Fruit fly (Drosophila melanogaster) whole organism, wandering third instar larva: Measurements from ENCODE around the gene swm.

Experiments
- Abd-B ChIP-seq: fragments of >200 bp; optimal IDR thresholded peaks from 2 replicates; lab custom pipeline; 2017; ENCODE audit warnings: missing biosample characterization, missing genetic modification characterization
- CG32264 ChIP-seq: fragments of 200-800 bp; sonication (Bioruptor generic); optimal IDR thresholded peaks from 2 replicates; lab custom pipeline; 2016; ENCODE audit warnings: missing biosample characterization, missing genetic modification characterization
- CG9705 ChIP-seq: fragments of 200-800 bp; sonication (Bioruptor generic); optimal IDR thresholded peaks from 2 replicates; lab custom pipeline; 2018; ENCODE audit warnings: missing biosample characterization, mild to moderate bottlenecking, missing genetic modification characterization
- CrebA ChIP-seq: fragments of 200-800 bp; sonication (Bioruptor generic); optimal IDR thresholded peaks from 2 replicates; lab custom pipeline; 2016; ENCODE audit warnings: missing biosample characterization, mild to moderate bottlenecking, missing genetic modification characterization, borderline replicate concordance
- Dfd ChIP-seq: fragments of >200 bp; optimal IDR thresholded peaks from 2 replicates; lab custom pipeline; 2017; ENCODE audit warnings: missing biosample characterization, missing genetic modification characterization
- Dif ChIP-seq: fragments of 200-275, 200-300 bp; sonication (Bioruptor generic); optimal IDR thresholded peaks from 2 replicates; lab custom pipeline; 2018; ENCODE audit warnings: missing biosample characterization, missing genetic modification characterization; ENCODE audit not compliant: partially characterized antibody
- GATAd ChIP-seq: sonication (Bioruptor generic); optimal IDR thresholded peaks from 2 replicates; lab custom pipeline; 2016; ENCODE audit warnings: missing biosample characterization, missing genetic modification characterization
- HLH106 ChIP-seq: fragments of 200-800 bp; optimal IDR thresholded peaks from 3 replicates; lab custom pipeline; 2019; ENCODE audit warnings: missing biosample characterization, mild to moderate bottlenecking, missing genetic modification characterization, moderate library complexity
- Hnf4 ChIP-seq: fragments of 200-800 bp; sonication (Bioruptor generic); optimal IDR thresholded peaks from 2 replicates; lab custom pipeline; 2016; ENCODE audit warnings: missing biosample characterization, mild to moderate bottlenecking, missing genetic modification characterization
- Hr78 ChIP-seq: fragments of >200 bp; optimal IDR thresholded peaks from 2 replicates; lab custom pipeline; 2017; ENCODE audit warnings: missing biosample characterization, missing genetic modification characterization
- Hr83 ChIP-seq: fragments of 200-300 bp; sonication (Bioruptor generic); optimal IDR thresholded peaks from 2 replicates; lab custom pipeline; 2016; ENCODE audit warnings: missing biosample characterization, mild to moderate bottlenecking, missing genetic modification characterization, moderate library complexity; ENCODE audit not compliant: poor library complexity, severe bottlenecking
- Jra ChIP-seq: sonication (Bioruptor generic); optimal IDR thresholded peaks from 2 replicates; lab custom pipeline; 2016; ENCODE audit warnings: missing biosample characterization, missing genetic modification characterization
- Mio ChIP-seq: sonication (Bioruptor generic); optimal IDR thresholded peaks from 2 replicates; lab custom pipeline; 2016; ENCODE audit warnings: missing biosample characterization, missing genetic modification characterization
- Myc ChIP-seq: fragments of >200 bp; optimal IDR thresholded peaks from 2 replicates; lab custom pipeline; 2017
- N ChIP-seq: fragments of >200 bp; optimal IDR thresholded peaks from 2 replicates; lab custom pipeline; 2018; ENCODE audit warnings: missing biosample characterization, missing external identifiers, missing genetic modification characterization
- OdsH ChIP-seq: fragments of 200-800 bp; sonication (Bioruptor generic); optimal IDR thresholded peaks from 2 replicates; lab custom pipeline; 2016; ENCODE audit warnings: missing biosample characterization, mild to moderate bottlenecking, missing genetic modification characterization
- Rel ChIP-seq, 2 experiments: fragments of 200-800 bp; sonication (Bioruptor generic) in 1 of 2; optimal IDR thresholded peaks; 2 replicates in 1 of 2; 3 replicates in 1 of 2; lab custom pipeline; 2016 to 2019; ENCODE audit warnings: mild to moderate bottlenecking in 2 of 2, missing biosample characterization in 2 of 2, missing genetic modification characterization in 2 of 2, moderate library complexity in 1 of 2
- Sp1 ChIP-seq: fragments of 200-800 bp; sonication (Bioruptor generic); optimal IDR thresholded peaks from 3 replicates; lab custom pipeline; 2019; ENCODE audit warnings: missing biosample characterization, mild to moderate bottlenecking, missing genetic modification characterization, moderate library complexity
- Vsx2 ChIP-seq: fragments of 200-300, 225-300 bp; sonication (Bioruptor generic); optimal IDR thresholded peaks from 2 replicates; lab custom pipeline; 2018; ENCODE audit warnings: missing biosample characterization, missing genetic modification characterization; ENCODE audit not compliant: partially characterized antibody
- br ChIP-seq: fragments of 200-800 bp; sonication (Bioruptor generic); optimal IDR thresholded peaks from 2 replicates; lab custom pipeline; 2016; ENCODE audit warnings: missing biosample characterization, missing genetic modification characterization
- brk ChIP-seq: fragments of 200-800 bp; sonication (Bioruptor generic); optimal IDR thresholded peaks from 2 replicates; lab custom pipeline; 2016; ENCODE audit warnings: missing biosample characterization, mild to moderate bottlenecking, missing genetic modification characterization
- dl ChIP-seq, 2 experiments: fragments of 175-275, 200-275 bp in 1 of 2; fragments of 200-275 bp in 1 of 2; sonication (Bioruptor generic); optimal IDR thresholded peaks; lab custom pipeline; 2018; ENCODE audit warnings: mild to moderate bottlenecking in 2 of 2, missing biosample characterization in 2 of 2, missing genetic modification characterization in 2 of 2, moderate library complexity in 2 of 2; ENCODE audit not compliant: partially characterized antibody in 2 of 2, insufficient read depth in 1 of 2
- dmrt93B ChIP-seq: fragments of 200-800 bp; sonication (Bioruptor generic); optimal IDR thresholded peaks from 2 replicates; lab custom pipeline; 2018; ENCODE audit warnings: missing biosample characterization, mild to moderate bottlenecking, missing genetic modification characterization
- dsf ChIP-seq: sonication (Bioruptor generic); optimal IDR thresholded peaks from 2 replicates; lab custom pipeline; 2016; ENCODE audit warnings: missing biosample characterization, missing genetic modification characterization, borderline replicate concordance
- ey ChIP-seq: fragments of 200-800 bp; sonication (Bioruptor generic); optimal IDR thresholded peaks from 2 replicates; lab custom pipeline; 2016; ENCODE audit warnings: missing biosample characterization, missing genetic modification characterization
- foxo ChIP-seq, 2 experiments: fragments of 200-800 bp; sonication (Bioruptor generic); optimal IDR thresholded peaks; 2 replicates in 1 of 2; 3 replicates in 1 of 2; lab custom pipeline; 2016 to 2017; ENCODE audit warnings: missing biosample characterization in 2 of 2, missing genetic modification characterization in 2 of 2
- fru ChIP-seq: fragments of 200-800 bp; sonication (Bioruptor generic); optimal IDR thresholded peaks from 3 replicates; lab custom pipeline; 2016; ENCODE audit warnings: missing biosample characterization, mild to moderate bottlenecking, missing genetic modification characterization
- h ChIP-seq: fragments of 200-800 bp; sonication (Bioruptor generic); optimal IDR thresholded peaks from 3 replicates; lab custom pipeline; 2016; ENCODE audit warnings: missing biosample characterization, mild to moderate bottlenecking, missing genetic modification characterization
- jim ChIP-seq: fragments of 175-275, 200-325 bp; sonication (Bioruptor generic); optimal IDR thresholded peaks from 2 replicates; lab custom pipeline; 2016; ENCODE audit warnings: missing biosample characterization, mild to moderate bottlenecking, missing genetic modification characterization
- lola ChIP-seq: fragments of >200 bp; optimal IDR thresholded peaks from 2 replicates; lab custom pipeline; 2017; ENCODE audit warnings: missing biosample characterization, missing genetic modification characterization
- pan ChIP-seq: fragments of >200 bp; optimal IDR thresholded peaks from 2 replicates; lab custom pipeline; 2017
- psq ChIP-seq: fragments of 200-800 bp; sonication (Bioruptor generic); optimal IDR thresholded peaks from 3 replicates; lab custom pipeline; 2017; ENCODE audit warnings: missing biosample characterization, mild to moderate bottlenecking, missing genetic modification characterization, moderate library complexity
- rgr ChIP-seq: fragments of 200-800 bp; sonication (Bioruptor generic); optimal IDR thresholded peaks from 3 replicates; lab custom pipeline; 2016; ENCODE audit warnings: missing biosample characterization, mild to moderate bottlenecking, missing genetic modification characterization
- sage ChIP-seq: fragments of 200-800 bp; sonication (Bioruptor generic); optimal IDR thresholded peaks from 2 replicates; lab custom pipeline; 2016; ENCODE audit warnings: missing biosample characterization, mild to moderate bottlenecking, missing genetic modification characterization
- sv ChIP-seq: fragments of 200-800 bp; sonication (Bioruptor generic); optimal IDR thresholded peaks from 3 replicates; lab custom pipeline; 2016; ENCODE audit warnings: missing biosample characterization, missing genetic modification characterization
- tai ChIP-seq: sonication (Bioruptor generic); optimal IDR thresholded peaks from 2 replicates; lab custom pipeline; 2016; ENCODE audit warnings: missing biosample characterization, missing genetic modification characterization
- usp ChIP-seq: fragments of >200 bp; optimal IDR thresholded peaks from 2 replicates; lab custom pipeline; 2017; ENCODE audit warnings: missing biosample characterization, missing genetic modification characterization
- woc ChIP-seq: sonication (Bioruptor generic); optimal IDR thresholded peaks from 2 replicates; lab custom pipeline; 2016; ENCODE audit warnings: missing biosample characterization, mild to moderate bottlenecking, missing genetic modification characterization

Gene swm

DNA sequence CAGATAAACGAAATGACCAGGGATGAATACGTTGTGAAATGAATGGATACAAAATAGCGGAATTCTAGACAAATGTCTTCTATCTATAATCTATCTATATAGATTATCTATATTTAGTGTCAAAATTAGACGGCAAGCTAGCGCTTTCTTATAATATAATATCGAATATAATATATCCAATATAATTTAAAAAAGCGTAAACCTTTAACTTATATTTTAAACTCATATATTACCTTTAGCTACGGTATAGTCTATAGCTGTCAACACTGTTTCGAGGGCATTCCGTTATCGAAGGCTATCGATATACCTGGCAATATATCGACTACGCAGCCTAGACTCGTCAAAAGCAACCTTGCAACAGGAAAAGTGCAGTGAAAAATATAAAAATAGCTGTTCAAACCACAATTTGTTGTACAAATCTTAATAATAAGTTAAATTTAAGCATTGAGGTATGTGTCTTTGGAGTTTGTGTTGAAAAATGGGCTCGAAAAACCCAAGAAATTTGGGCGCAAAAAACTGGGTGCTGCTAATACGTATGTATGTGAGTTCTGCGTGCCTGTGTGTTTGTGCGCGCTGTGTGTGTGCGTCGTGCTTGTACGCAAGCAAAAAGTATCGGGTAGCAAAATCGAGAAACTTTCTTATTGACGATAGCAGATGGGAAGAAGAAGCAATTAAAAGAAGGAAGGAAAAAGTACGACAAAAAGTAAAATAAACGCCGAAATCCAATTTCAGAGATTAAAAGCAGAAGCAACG lies at the start of gene swm, which contains the start of gene Ctu2:
Gene swm, plus strand, starts transcription at position 318 of the 753 bp plus-strand sequence.
Gene Ctu2, minus strand, starts transcription at position 320 of the 753 bp plus-strand sequence.
- TF ChIP-seq psq (GFP tag; lab: Kevin White, UChicago), result peak; percentile 52
- no peak for TF ChIP-seq Dif (GFP tag; lab: Kevin White, UChicago)
- TF ChIP-seq Abd-B (GFP tag; lab: Kevin White, UChicago), result no peak
- no peak for TF ChIP-seq dl (GFP tag; optimal IDR thresholded peaks at IDR 0.05; lab: Kevin White, UChicago; ENCODE audit: insufficient read depth in 1 of 2, partially characterized antibody in 2 of 2)
- no peak for TF ChIP-seq dsf
- peak; percentile 83 for TF ChIP-seq HLH106 (tag; lab: Kevin White, UChicago)
- no peak for TF ChIP-seq woc (GFP tag; lab: Kevin White, UChicago)
- peak; percentile 60 for TF ChIP-seq CG9705 (GFP tag; lab: Kevin White, UChicago)
- TF ChIP-seq Mio, result no peak
- no peak for TF ChIP-seq N (GFP tag; lab: Kevin White, UChicago)
- TF ChIP-seq Sp1 (GFP tag; lab: Kevin White, UChicago), result peak; percentile 60
- peak; percentile 11 for TF ChIP-seq ey (GFP tag; lab: Kevin White, UChicago)
- TF ChIP-seq OdsH (GFP tag; lab: Kevin White, UChicago), result peak; percentile 35
- no peak for TF ChIP-seq sage
- TF ChIP-seq Hr78 (GFP tag; lab: Kevin White, UChicago), result no peak
- peak; percentile 89 for TF ChIP-seq Myc (lab: Kevin White, UChicago)
- TF ChIP-seq Vsx2, result no peak
- no peak for TF ChIP-seq lola (GFP tag; lab: Kevin White, UChicago)
- no peak for TF ChIP-seq Dfd (GFP tag; lab: Kevin White, UChicago)
- TF ChIP-seq Hr83 (GFP tag; lab: Kevin White, UChicago), result no peak
- no peak for TF ChIP-seq pan (lab: Kevin White, UChicago)
- TF ChIP-seq tai (GFP tag; lab: Kevin White, UChicago), result no peak
- TF ChIP-seq GATAd (GFP tag; lab: Kevin White, UChicago), result no peak
- TF ChIP-seq brk (GFP tag; lab: Kevin White, UChicago), result no peak
- TF ChIP-seq h (GFP tag; lab: Kevin White, UChicago), result no peak
- no peak for TF ChIP-seq fru
- TF ChIP-seq CG32264 (GFP tag; lab: Kevin White, UChicago), result no peak
- TF ChIP-seq Hnf4 (GFP tag; lab: Kevin White, UChicago), result no peak
- no peak for TF ChIP-seq jim
- no peak for TF ChIP-seq Rel (GFP tag; optimal IDR thresholded peaks at IDR 0.05; lab: Kevin White, UChicago)
- TF ChIP-seq Rel (tag; optimal IDR thresholded peaks at IDR 0.05; lab: Kevin White, UChicago), result peak; percentile 46
- TF ChIP-seq br (GFP tag; lab: Kevin White, UChicago), result no peak
- TF ChIP-seq foxo (GFP tag; optimal IDR thresholded peaks at IDR 0.05; lab: Kevin White, UChicago), result no peak
- peak; percentile 21 for TF ChIP-seq sv (GFP tag; lab: Kevin White, UChicago)
- TF ChIP-seq CrebA, result no peak
- TF ChIP-seq usp (GFP tag; lab: Kevin White, UChicago), result no peak
- TF ChIP-seq Jra, result no peak
- TF ChIP-seq dmrt93B (GFP tag; lab: Kevin White, UChicago), result no peak
- TF ChIP-seq rgr, result peak; percentile 36

DNA sequence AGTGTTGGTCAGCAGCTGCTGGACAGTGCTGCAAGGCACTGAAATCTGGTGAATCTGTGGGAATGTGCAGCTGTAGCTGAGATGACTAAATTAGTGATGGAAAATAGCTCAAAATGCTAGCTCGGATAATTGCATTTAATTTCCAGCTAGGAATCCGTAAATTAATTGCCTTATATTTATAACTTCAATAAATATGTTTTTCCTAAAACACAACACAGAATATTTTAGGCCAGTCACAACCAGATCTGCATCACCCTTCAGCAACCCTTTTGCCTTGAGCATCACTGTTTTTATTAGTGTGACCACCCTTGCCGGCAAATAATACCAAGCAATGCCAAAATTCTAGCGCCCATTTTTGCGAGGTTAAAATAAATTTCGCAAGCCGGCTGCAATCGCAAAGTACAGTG lies 48.3 kb upstream of the swm start, which contains the start of gene Hs2st:
Gene Hs2st, minus strand, starts transcription at position 17 of the 407 bp plus-strand sequence.
- TF ChIP-seq lola (GFP tag; lab: Kevin White, UChicago), result no peak
- TF ChIP-seq Myc (lab: Kevin White, UChicago), result peak; percentile 99
- TF ChIP-seq rgr, result peak; percentile 96
- no peak for TF ChIP-seq CrebA
- peak; percentile 84 for TF ChIP-seq CG32264 (GFP tag; lab: Kevin White, UChicago)
- TF ChIP-seq psq (GFP tag; lab: Kevin White, UChicago), result peak; percentile 87
- peak; percentile 98 for TF ChIP-seq woc (GFP tag; lab: Kevin White, UChicago)
- peak; percentile 95 for TF ChIP-seq HLH106 (tag; lab: Kevin White, UChicago)
- no peak for TF ChIP-seq sage
- no peak for TF ChIP-seq Dfd (GFP tag; lab: Kevin White, UChicago)
- peak; percentile 73 for TF ChIP-seq Mio
- TF ChIP-seq brk (GFP tag; lab: Kevin White, UChicago), result no peak
- TF ChIP-seq Jra, result peak; percentile 96
- TF ChIP-seq br (GFP tag; lab: Kevin White, UChicago), result peak; percentile 94
- TF ChIP-seq foxo (GFP tag; optimal IDR thresholded peaks at IDR 0.05; lab: Kevin White, UChicago), result peak; percentile 57 to 97
- TF ChIP-seq h (GFP tag; lab: Kevin White, UChicago), result peak; percentile 96
- no peak for TF ChIP-seq pan (lab: Kevin White, UChicago)
- peak; percentile 97 for TF ChIP-seq Hnf4 (GFP tag; lab: Kevin White, UChicago)
- TF ChIP-seq tai (GFP tag; lab: Kevin White, UChicago), result no peak
- peak; percentile 92 for TF ChIP-seq dsf
- TF ChIP-seq Hr78 (GFP tag; lab: Kevin White, UChicago), result no peak
- TF ChIP-seq Hr83 (GFP tag; lab: Kevin White, UChicago), result peak; percentile 87
- TF ChIP-seq fru, result peak; percentile 95
- peak; percentile 94 for TF ChIP-seq sv (GFP tag; lab: Kevin White, UChicago)
- peak; percentile 92 for TF ChIP-seq GATAd (GFP tag; lab: Kevin White, UChicago)
- peak; percentile 31 for TF ChIP-seq Rel (GFP tag; optimal IDR thresholded peaks at IDR 0.05; lab: Kevin White, UChicago)
- peak; percentile 85 for TF ChIP-seq Rel (tag; optimal IDR thresholded peaks at IDR 0.05; lab: Kevin White, UChicago)
- no peak for TF ChIP-seq Vsx2
- no peak for TF ChIP-seq Abd-B (GFP tag; lab: Kevin White, UChicago)
- peak; percentile 94 for TF ChIP-seq OdsH (GFP tag; lab: Kevin White, UChicago)
- TF ChIP-seq CG9705 (GFP tag; lab: Kevin White, UChicago), result peak; percentile 94
- TF ChIP-seq ey (GFP tag; lab: Kevin White, UChicago), result peak; percentile 95
- peak; percentile 94 for TF ChIP-seq dmrt93B (GFP tag; lab: Kevin White, UChicago)
- TF ChIP-seq N (GFP tag; lab: Kevin White, UChicago), result no peak
- no peak for TF ChIP-seq usp (GFP tag; lab: Kevin White, UChicago)
- no peak for TF ChIP-seq Dif (GFP tag; lab: Kevin White, UChicago)
- TF ChIP-seq jim, result peak; percentile 88
- TF ChIP-seq Sp1 (GFP tag; lab: Kevin White, UChicago), result peak; percentile 89
- TF ChIP-seq dl (GFP tag; optimal IDR thresholded peaks at IDR 0.05; lab: Kevin White, UChicago; ENCODE audit: insufficient read depth in 1 of 2, partially characterized antibody in 2 of 2), result no peak
